Fruit fly (Drosophila melanogaster): ENCODE data around the gene CG10553.

Gene CG10553

DNA sequence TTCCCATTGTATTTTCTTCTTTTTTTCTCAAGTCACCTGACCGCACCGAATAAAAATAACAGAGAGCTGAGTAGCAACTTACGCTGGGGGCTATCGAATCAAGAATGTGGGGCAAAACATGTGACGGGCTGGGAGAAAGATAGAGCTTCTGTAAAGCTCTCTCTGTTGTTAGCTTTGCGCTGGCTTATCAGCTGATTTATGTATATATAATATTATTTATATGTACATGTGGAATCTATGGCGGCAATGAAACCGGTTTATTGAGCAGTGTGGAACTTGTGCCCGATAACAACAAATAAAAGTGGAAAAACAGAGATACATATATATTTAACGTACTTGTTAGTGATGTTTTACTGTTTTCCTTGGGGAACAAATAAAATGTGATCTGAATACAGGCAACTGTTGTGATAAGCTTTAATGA is 25.0 kb downstream of the CG10553 start, which contains the start of gene CG31098 (continued):
- TF ChIP-seq CG15269 (tag; optimal IDR thresholded peaks at IDR 0.05): peak; percentile 50
- TF ChIP-seq Usf (GFP tag; optimal IDR thresholded peaks at IDR 0.05): no peak
- TF ChIP-seq YL-1 (GFP tag; optimal IDR thresholded peaks at IDR 0.05): peak; percentile 0
- no peak for TF ChIP-seq jing (GFP tag; optimal IDR thresholded peaks at IDR 0.05)
- TF ChIP-seq CG3726 (GFP tag; IDR thresholded peaks at IDR 0.05): no peak
- TF ChIP-seq CG8290 (GFP tag; optimal IDR thresholded peaks at IDR 0.05): no peak
- TF ChIP-seq CG8290 (tag; optimal IDR thresholded peaks at IDR 0.05): peak in 1 of 2 experiments; percentile 11
- TF ChIP-seq jumu (GFP tag; optimal IDR thresholded peaks at IDR 0.05): no peak
- peak; percentile 49 for TF ChIP-seq exex (tag; optimal IDR thresholded peaks at IDR 0.05)
- TF ChIP-seq CG18599 (GFP tag; optimal IDR thresholded peaks at IDR 0.05): peak; percentile 48
- TF ChIP-seq MESR4 (GFP tag; optimal IDR thresholded peaks at IDR 0.05): peak; percentile 5
- peak; percentile 35 for TF ChIP-seq CG12299 (tag; optimal IDR thresholded peaks at IDR 0.05)
- TF ChIP-seq CG18011 (GFP tag; optimal IDR thresholded peaks at IDR 0.05): no peak
- TF ChIP-seq Elba2 (GFP tag; optimal IDR thresholded peaks at IDR 0.05): no peak
- no peak for TF ChIP-seq toy (GFP tag; IDR thresholded peaks at IDR 0.05)
- peak; percentile 41 for TF ChIP-seq CG6854 (GFP tag; optimal IDR thresholded peaks at IDR 0.05)
- TF ChIP-seq E2f2 (GFP tag; IDR thresholded peaks at IDR 0.05): no peak
- peak; percentile 26 for TF ChIP-seq CG10431 (GFP tag; optimal IDR thresholded peaks at IDR 0.05)
- peak; percentile 63 for TF ChIP-seq CG17568 (GFP tag; optimal IDR thresholded peaks at IDR 0.05)
- TF ChIP-seq CG4707 (GFP tag; optimal IDR thresholded peaks at IDR 0.05): no peak
- peak; percentile 84 for TF ChIP-seq grau (tag; optimal IDR thresholded peaks at IDR 0.05)
- TF ChIP-seq HmgZ (tag; optimal IDR thresholded peaks at IDR 0.05): peak; percentile 20
- TF ChIP-seq CG1602 (GFP tag; optimal IDR thresholded peaks at IDR 0.05): no peak
- no peak for TF ChIP-seq CG8944 (GFP tag; optimal IDR thresholded peaks at IDR 0.05)
- peak; percentile 63 for TF ChIP-seq Jarid2 (GFP tag; optimal IDR thresholded peaks at IDR 0.05)
- TF ChIP-seq unpg (GFP tag; optimal IDR thresholded peaks at IDR 0.05): peak; percentile 51
- TF ChIP-seq HmgD (GFP tag; optimal IDR thresholded peaks at IDR 0.05): no peak
- TF ChIP-seq Optix (GFP tag; IDR thresholded peaks at IDR 0.05): 0 out of 3 replicates have a peak, but pooled peaks have one; percentile 18
- TF ChIP-seq Hmr (GFP tag; optimal IDR thresholded peaks at IDR 0.05): peak; percentile 35
- TF ChIP-seq CG13894 (tag; optimal IDR thresholded peaks at IDR 0.05): peak; percentile 51
- peak; percentile 53 for TF ChIP-seq odd (GFP tag; optimal IDR thresholded peaks at IDR 0.05)
- no peak for TF ChIP-seq fru (optimal IDR thresholded peaks at IDR 0.05)
- TF ChIP-seq CG3995 (GFP tag; optimal IDR thresholded peaks at IDR 0.05): peak; percentile 72
- TF ChIP-seq CG13296 (GFP tag; optimal IDR thresholded peaks at IDR 0.05): peak; percentile 70
- TF ChIP-seq unc-4 (GFP tag; IDR thresholded peaks at IDR 0.05; ENCODE audit: partially characterized antibody): peak; percentile 43; the same call in 1 of the 2 replicates
- peak; percentile 39 for TF ChIP-seq ATbp (GFP tag; optimal IDR thresholded peaks at IDR 0.05)
- TF ChIP-seq CG13424 (tag; optimal IDR thresholded peaks at IDR 0.05): peak; percentile 12
- no peak for TF ChIP-seq onecut (GFP tag; IDR thresholded peaks at IDR 0.05)
- TF ChIP-seq Fer1 (GFP tag; optimal IDR thresholded peaks at IDR 0.05): peak; percentile 72
- peak; percentile 90 for TF ChIP-seq sug (tag; optimal IDR thresholded peaks at IDR 0.05)
- no peak for TF ChIP-seq nmo (GFP tag; optimal IDR thresholded peaks at IDR 0.05)
- no peak for TF ChIP-seq Bgb (GFP tag; IDR thresholded peaks at IDR 0.05; ENCODE audit: partially characterized antibody)
- TF ChIP-seq ci (GFP tag; IDR thresholded peaks at IDR 0.05): peak; percentile 22; the same call in 1 of the 3 replicates
- peak in 1 of 2 experiments; percentile 71 for TF ChIP-seq crp (GFP tag; optimal IDR thresholded peaks at IDR 0.05)
- no peak for TF ChIP-seq eyg (GFP tag; optimal IDR thresholded peaks at IDR 0.05)
- peak; percentile 31 for TF ChIP-seq gem (tag; optimal IDR thresholded peaks at IDR 0.05)
- TF ChIP-seq Rfx (GFP tag; IDR thresholded peaks at IDR 0.05): peak; percentile 7; the same call in 1 of the 2 replicates
- TF ChIP-seq CrebB (tag; optimal IDR thresholded peaks at IDR 0.05): peak; percentile 53
- peak; percentile 47 for TF ChIP-seq CG17385 (GFP tag; optimal IDR thresholded peaks at IDR 0.05)
- TF ChIP-seq cwo (GFP tag; optimal IDR thresholded peaks at IDR 0.05): peak; percentile 62

Measured in whole organism, embryonic.